Fruit fly (Drosophila melanogaster) whole organism, embryonic: Measurements from ENCODE around the gene msd1.

Source experiments
- Adf1 ChIP-seq: fragments of 200-800 bp; sonication (Bioruptor generic); IDR thresholded peaks from 2 replicates; pipeline ENCODE4 v1.3.6; 2022; ENCODE audit warnings: missing biosample characterization, missing genetic modification characterization
- Atf-2 ChIP-seq: fragments of 200-800 bp; sonication (Bioruptor generic); optimal IDR thresholded peaks from 2 replicates; lab custom pipeline; 2016; ENCODE audit warnings: missing biosample characterization, missing genetic modification characterization
- CG10274 ChIP-seq: fragments of 200-800 bp; sonication (Bioruptor generic); optimal IDR thresholded peaks from 3 replicates; lab custom pipeline; 2017; ENCODE audit warnings: missing biosample characterization, mild to moderate bottlenecking, missing genetic modification characterization
- CG11085 ChIP-seq: fragments of 200-800 bp; sonication (Bioruptor generic); IDR thresholded peaks from 2 replicates; pipeline ENCODE4 v1.3.6; 2022; ENCODE audit warnings: missing biosample characterization, missing genetic modification characterization
- CG11560 ChIP-seq: fragments of 200-800 bp; sonication (Bioruptor generic); IDR thresholded peaks from 3 replicates; pipeline ENCODE4 v1.3.6; 2022; ENCODE audit warnings: missing biosample characterization, missing genetic modification characterization
- CG11723 ChIP-seq: fragments of 200-800 bp; sonication (Bioruptor generic); optimal IDR thresholded peaks from 2 replicates; lab custom pipeline; 2017; ENCODE audit warnings: missing biosample characterization, mild to moderate bottlenecking, missing genetic modification characterization
- CG12155 ChIP-seq: fragments of 200-800 bp; sonication (Bioruptor generic); optimal IDR thresholded peaks from 3 replicates; lab custom pipeline; 2016; ENCODE audit warnings: missing biosample characterization, missing genetic modification characterization
- CG13123 ChIP-seq: fragments of 200-800 bp; sonication (Bioruptor generic); optimal IDR thresholded peaks from 2 replicates; lab custom pipeline; 2016; ENCODE audit warnings: missing biosample characterization, missing genetic modification characterization
- CG14710 ChIP-seq: fragments of 200-800 bp; sonication (Bioruptor generic); optimal IDR thresholded peaks from 3 replicates; lab custom pipeline; 2019; ENCODE audit warnings: missing biosample characterization, mild to moderate bottlenecking, missing genetic modification characterization, moderate library complexity
- CG14860 ChIP-seq: fragments of 200-800 bp; sonication (Bioruptor generic); IDR thresholded peaks from 3 replicates; pipeline ENCODE4 v1.3.6; 2022; ENCODE audit warnings: missing biosample characterization, missing genetic modification characterization; ENCODE audit not compliant: partially characterized antibody
- CG15011 ChIP-seq: fragments of 200-800 bp; sonication (Bioruptor generic); optimal IDR thresholded peaks from 3 replicates; lab custom pipeline; 2018; ENCODE audit warnings: missing biosample characterization, mild to moderate bottlenecking, missing genetic modification characterization
- CG15269 ChIP-seq: fragments of 200-800 bp; sonication (Bioruptor generic); optimal IDR thresholded peaks from 2 replicates; lab custom pipeline; 2018; ENCODE audit warnings: missing biosample characterization, mild to moderate bottlenecking, missing genetic modification characterization, moderate library complexity
- CG15601 ChIP-seq: fragments of 200-800 bp; sonication (Bioruptor generic); optimal IDR thresholded peaks from 3 replicates; lab custom pipeline; 2019; ENCODE audit warnings: missing biosample characterization, mild to moderate bottlenecking, missing genetic modification characterization, moderate library complexity
- CG16815 ChIP-seq: fragments of 200-800 bp; sonication (Bioruptor generic); optimal IDR thresholded peaks from 3 replicates; lab custom pipeline; 2017; ENCODE audit warnings: missing biosample characterization, mild to moderate bottlenecking, missing genetic modification characterization
- CG2116 ChIP-seq: fragments of 200-800 bp; sonication (Bioruptor generic); optimal IDR thresholded peaks from 3 replicates; lab custom pipeline; 2018; ENCODE audit warnings: missing biosample characterization, mild to moderate bottlenecking, missing genetic modification characterization
- CG2129 ChIP-seq: fragments of 200-800 bp; sonication (Bioruptor generic); IDR thresholded peaks from 2 replicates; pipeline ENCODE4 v1.3.6; 2022; ENCODE audit warnings: missing biosample characterization, missing genetic modification characterization; ENCODE audit not compliant: partially characterized antibody
- CG32772 ChIP-seq: fragments of 200-800 bp; sonication (Bioruptor generic); IDR thresholded peaks from 2 replicates; pipeline ENCODE4 v1.3.6; 2022; ENCODE audit warnings: missing biosample characterization, missing genetic modification characterization
- CG3281 ChIP-seq: fragments of 200-800 bp; sonication (Bioruptor generic); optimal IDR thresholded peaks from 3 replicates; lab custom pipeline; 2017; ENCODE audit warnings: missing biosample characterization, mild to moderate bottlenecking, missing genetic modification characterization
- CG3995 ChIP-seq: fragments of 200-800 bp; sonication (Bioruptor generic); optimal IDR thresholded peaks from 3 replicates; lab custom pipeline; 2016; ENCODE audit warnings: missing biosample characterization, missing genetic modification characterization
- CG4854 ChIP-seq: fragments of 200-800 bp; sonication (Bioruptor generic); optimal IDR thresholded peaks from 2 replicates; lab custom pipeline; 2016; ENCODE audit warnings: missing biosample characterization, missing genetic modification characterization, inconsistent platforms
- CG5953 ChIP-seq: fragments of 200-800 bp; sonication (Bioruptor generic); IDR thresholded peaks from 2 replicates; pipeline ENCODE4 v1.3.6; 2022; ENCODE audit warnings: missing biosample characterization, missing genetic modification characterization
- CG6813 ChIP-seq: fragments of 200-800 bp; sonication (Bioruptor generic); optimal IDR thresholded peaks from 2 replicates; lab custom pipeline; 2017; ENCODE audit warnings: missing biosample characterization, missing genetic modification characterization, mild to moderate bottlenecking, moderate library complexity, missing genetic modification reagents
- CG7271 ChIP-seq: fragments of 200-800 bp; sonication (Bioruptor generic); optimal IDR thresholded peaks from 2 replicates; lab custom pipeline; 2018; ENCODE audit warnings: missing biosample characterization, mild to moderate bottlenecking, missing genetic modification characterization, moderate library complexity
- CG7928 ChIP-seq: fragments of 200-800 bp; sonication (Bioruptor generic); optimal IDR thresholded peaks from 2 replicates; lab custom pipeline; 2017; ENCODE audit warnings: missing biosample characterization, mild to moderate bottlenecking, missing genetic modification characterization
- CG8281 ChIP-seq: fragments of 200-800 bp; sonication (Bioruptor generic); optimal IDR thresholded peaks from 2 replicates; lab custom pipeline; 2018; ENCODE audit warnings: missing biosample characterization, mild to moderate bottlenecking, missing genetic modification characterization, moderate library complexity
- CG9609 ChIP-seq: fragments of 200-800 bp; sonication (Bioruptor generic); optimal IDR thresholded peaks from 3 replicates; lab custom pipeline; 2016; ENCODE audit warnings: missing biosample characterization, missing genetic modification characterization
- CTCF ChIP-seq: fragments of 200-800 bp; sonication (Bioruptor generic); optimal IDR thresholded peaks from 2 replicates; lab custom pipeline; 2017; ENCODE audit warnings: missing biosample characterization, mild to moderate bottlenecking, missing genetic modification characterization, moderate library complexity
- Doc3 ChIP-seq: fragments of 200-800 bp; sonication (Bioruptor generic); IDR thresholded peaks from 3 replicates; pipeline ENCODE4 v1.3.6; 2022; ENCODE audit warnings: missing biosample characterization, missing genetic modification characterization; ENCODE audit not compliant: partially characterized antibody
- Ets97D ChIP-seq: fragments of 200-800 bp; sonication (Bioruptor generic); optimal IDR thresholded peaks from 3 replicates; lab custom pipeline; 2016; ENCODE audit warnings: missing biosample characterization, missing genetic modification characterization
- Hr51 ChIP-seq, 2 experiments: fragments of 200-800 bp; sonication (Bioruptor generic); optimal IDR thresholded peaks; 2 replicates in 1 of 2; 3 replicates in 1 of 2; lab custom pipeline; 2016 to 2018; ENCODE audit warnings: missing biosample characterization in 2 of 2, missing genetic modification characterization in 2 of 2, mild to moderate bottlenecking in 1 of 2, moderate library complexity in 1 of 2
- Kr ChIP-seq: fragments of 200-800 bp; sonication (Bioruptor generic); optimal IDR thresholded peaks from 2 replicates; lab custom pipeline; 2017; ENCODE audit warnings: missing biosample characterization, mild to moderate bottlenecking, missing genetic modification characterization
- Lhr ChIP-seq: fragments of 200-800 bp; sonication (Bioruptor generic); optimal IDR thresholded peaks from 3 replicates; lab custom pipeline; 2017; ENCODE audit warnings: mild to moderate bottlenecking, missing biosample characterization, missing genetic modification reagents, missing genetic modification characterization
- Neu2 ChIP-seq: fragments of 200-800 bp; sonication (Bioruptor generic); optimal IDR thresholded peaks from 3 replicates; lab custom pipeline; 2016; ENCODE audit warnings: missing biosample characterization, missing genetic modification characterization, borderline replicate concordance
- Nf-YC ChIP-seq: fragments of 200-800 bp; optimal IDR thresholded peaks from 3 replicates; lab custom pipeline; 2019; ENCODE audit warnings: missing biosample characterization, mild to moderate bottlenecking, missing genetic modification characterization, moderate library complexity
- Pdp1 ChIP-seq, 2 experiments: fragments of 200-800 bp; sonication (Bioruptor generic); optimal IDR thresholded peaks; 3 replicates each; lab custom pipeline; 2016; ENCODE audit warnings: missing biosample characterization in 2 of 2, missing genetic modification characterization in 2 of 2, mild to moderate bottlenecking in 1 of 2, moderate library complexity in 1 of 2
- Sox100B ChIP-seq: fragments of 200-800 bp; sonication (Bioruptor generic); optimal IDR thresholded peaks from 3 replicates; lab custom pipeline; 2018; ENCODE audit warnings: missing biosample characterization, mild to moderate bottlenecking, missing genetic modification characterization
- Sry-δ ChIP-seq: fragments of 200-800 bp; sonication (Bioruptor generic); optimal IDR thresholded peaks from 2 replicates; lab custom pipeline; 2016; ENCODE audit warnings: missing biosample characterization, missing genetic modification characterization
- abd-A ChIP-seq: fragments of 200-800 bp; sonication (Bioruptor generic); optimal IDR thresholded peaks from 3 replicates; lab custom pipeline; 2019; ENCODE audit warnings: missing biosample characterization, mild to moderate bottlenecking, missing genetic modification characterization, moderate library complexity
- ac ChIP-seq: fragments of 200-800 bp; sonication (Bioruptor generic); optimal IDR thresholded peaks from 3 replicates; lab custom pipeline; 2017; ENCODE audit warnings: missing biosample characterization, mild to moderate bottlenecking, missing genetic modification characterization
- chif ChIP-seq, 2 experiments: fragments of 200-800 bp; sonication (Bioruptor generic); optimal IDR thresholded peaks; 3 replicates each; lab custom pipeline; 2016; ENCODE audit warnings: missing biosample characterization in 2 of 2, missing genetic modification characterization in 2 of 2
- croc ChIP-seq: fragments of 200-800 bp; sonication (Bioruptor generic); conservative IDR thresholded peaks from 3 replicates; pipeline ENCODE4 v1.3.6; 2022; ENCODE audit warnings: missing biosample characterization, missing genetic modification characterization
- fu2 ChIP-seq: fragments of 200-800 bp; sonication (Bioruptor generic); optimal IDR thresholded peaks from 2 replicates; lab custom pipeline; 2016; ENCODE audit warnings: missing biosample characterization, missing genetic modification characterization
- gce ChIP-seq: fragments of 200-800 bp; sonication (Bioruptor generic); IDR thresholded peaks from 3 replicates; pipeline ENCODE4 v1.3.6; 2022; ENCODE audit warnings: missing biosample characterization, missing genetic modification characterization
- grau ChIP-seq: fragments of 200-800 bp; optimal IDR thresholded peaks from 3 replicates; lab custom pipeline; 2019; ENCODE audit warnings: missing biosample characterization, mild to moderate bottlenecking, missing genetic modification characterization, moderate library complexity
- onecut ChIP-seq: fragments of 200-800 bp; sonication (Bioruptor generic); IDR thresholded peaks from 2 replicates; pipeline ENCODE4 v1.3.6; 2022; ENCODE audit warnings: missing biosample characterization, missing genetic modification characterization
- schlank ChIP-seq: fragments of 200-800 bp; sonication (Bioruptor generic); optimal IDR thresholded peaks from 2 replicates; lab custom pipeline; 2018; ENCODE audit warnings: missing biosample characterization, mild to moderate bottlenecking, missing genetic modification characterization
- sens-2 ChIP-seq: fragments of 200-800 bp; sonication (Bioruptor generic); IDR thresholded peaks from 2 replicates; pipeline ENCODE4 v1.3.6; 2022; ENCODE audit warnings: missing biosample characterization, missing genetic modification characterization
- sim ChIP-seq: fragments of 200-800 bp; sonication (Bioruptor generic); IDR thresholded peaks from 2 replicates; pipeline ENCODE4 v1.3.6; 2022; ENCODE audit warnings: missing biosample characterization, missing genetic modification characterization
- slp2 ChIP-seq: fragments of 200-800 bp; sonication (Bioruptor generic); optimal IDR thresholded peaks from 2 replicates; lab custom pipeline; 2016; ENCODE audit warnings: missing biosample characterization, missing genetic modification characterization
- sna ChIP-seq: fragments of 200-800 bp; sonication (Bioruptor generic); IDR thresholded peaks from 2 replicates; pipeline ENCODE4 v1.3.6; 2022; ENCODE audit warnings: missing biosample characterization, missing genetic modification characterization; ENCODE audit not compliant: partially characterized antibody
- wdn ChIP-seq: fragments of 200-800 bp; sonication (Bioruptor generic); IDR thresholded peaks from 2 replicates; pipeline ENCODE4 v1.3.6; 2022; ENCODE audit warnings: missing biosample characterization, missing genetic modification characterization

msd1 gene

dm6 chr3L:1318241-1318640, 13.3 kb upstream of the msd1 start, which contains the start of gene Myo61F (continued):
- TF ChIP-seq CG14860 (peak; percentile 46; the same call in 1 of the 3 replicates), Pdp1 (GFP tag; optimal IDR thresholded peaks at IDR 0.05; lab: Kevin White, UChicago) (peak in 1 of 2 experiments; percentile 94), CG13123 (GFP tag; lab: Kevin White, UChicago) (no peak), CG6813 (GFP tag; lab: Kevin White, UChicago) (no peak), Neu2 (GFP tag; lab: Kevin White, UChicago) (no peak), CG11085 (GFP tag; lab: Robert Waterston, UW) (no peak), CG3281 (GFP tag; lab: Kevin White, UChicago) (no peak), sna (peak; percentile 42; the same call in 1 of the 2 replicates), sens-2 (GFP tag; lab: Robert Waterston, UW) (no peak), CTCF (GFP tag; lab: Kevin White, UChicago) (no peak), CG10274 (GFP tag; lab: Kevin White, UChicago) (no peak), slp2 (GFP tag; lab: Kevin White, UChicago) (no peak), CG11560 (tag; lab: Robert Waterston, UW) (no peak), CG16815 (GFP tag; lab: Kevin White, UChicago) (no peak), Hr51 (GFP tag; optimal IDR thresholded peaks at IDR 0.05; lab: Kevin White, UChicago) (no peak), Doc3 (0 out of 3 replicates have a peak, but pooled peaks have one; percentile 12), Sry-δ (GFP tag; lab: Kevin White, UChicago) (peak; percentile 12), abd-A (tag; lab: Kevin White, UChicago) (no peak), CG8281 (tag; lab: Kevin White, UChicago) (no peak), croc (no peak), CG15269 (tag; lab: Kevin White, UChicago) (no peak), wdn (GFP tag; lab: Robert Waterston, UW) (no peak), CG15011 (GFP tag; lab: Kevin White, UChicago) (no peak), CG3995 (GFP tag; lab: Kevin White, UChicago) (peak; percentile 87), Ets97D (GFP tag; lab: Kevin White, UChicago) (peak; percentile 12), CG5953 (GFP tag; lab: Robert Waterston, UW) (no peak), Sox100B (GFP tag; lab: Kevin White, UChicago) (no peak), Atf-2 (GFP tag; lab: Kevin White, UChicago) (no peak), CG32772 (GFP tag; lab: Robert Waterston, UW) (no peak), CG14710 (tag; lab: Kevin White, UChicago) (no peak), CG7928 (GFP tag; lab: Kevin White, UChicago) (peak; percentile 45), CG15601 (tag; lab: Kevin White, UChicago) (peak; percentile 54), grau (no peak), CG12155 (GFP tag; lab: Kevin White, UChicago) (no peak), onecut (peak; percentile 46), CG11723 (no peak), Adf1 (GFP tag; lab: Robert Waterston, UW) (peak; percentile 88), Kr (no peak), fu2 (no peak), sim (GFP tag; lab: Robert Waterston, UW) (no peak), CG7271 (no peak), gce (GFP tag; lab: Robert Waterston, UW) (0 out of 3 replicates have a peak, but pooled peaks have one; percentile 23), Nf-YC (tag; lab: Kevin White, UChicago) (no peak), CG2129 (GFP tag; lab: Robert Waterston, UW) (no peak), CG9609 (GFP tag; lab: Kevin White, UChicago) (no peak), CG2116 (peak; percentile 2), chif (GFP tag; optimal IDR thresholded peaks at IDR 0.05; lab: Kevin White, UChicago) (no peak), Lhr (GFP tag; lab: Kevin White, UChicago) (no peak), ac (GFP tag; lab: Kevin White, UChicago) (no peak), schlank (tag; lab: Kevin White, UChicago) (no peak), CG4854 (GFP tag; lab: Kevin White, UChicago) (no peak)
